Fruit fly (Drosophila melanogaster) Kc167 (cell line): ENCODE results near the gene JhI-21.

ENCODE experiments used
- Myc ChIP-seq: fragments of >200 bp; optimal IDR thresholded peaks from 2 replicates; lab custom pipeline; 2017; ENCODE audit warnings: missing external identifiers
- h ChIP-seq: fragments of >200 bp; optimal IDR thresholded peaks from 3 replicates; lab custom pipeline; 2018; ENCODE audit warnings: missing external identifiers
- insv ChIP-seq: fragments of >200 bp; optimal IDR thresholded peaks from 3 replicates; lab custom pipeline; 2018; ENCODE audit warnings: missing external identifiers
- psq ChIP-seq: fragments of >200 bp; optimal IDR thresholded peaks from 2 replicates; lab custom pipeline; 2017; ENCODE audit warnings: missing external identifiers
- ttk ChIP-seq: sonication (Bioruptor generic); optimal IDR thresholded peaks from 2 replicates; lab custom pipeline; 2017; ENCODE audit warnings: missing external identifiers

dm6 chr2L:12038177-12038581, 17.7 kb downstream of the JhI-21 start, which contains the start of gene Tom70:
- TF ChIP-seq h (no peak), ttk (no peak), Myc (no peak), insv (lab: Kevin White, UChicago) (no peak), psq (lab: Kevin White, UChicago) (no peak)
